Worm (Caenorhabditis elegans) whole organism, L4 larva: ENCODE results near the gene lrch-1.

Experiments used
- F37D6.2 ChIP-seq: sonication (generic microtip); optimal IDR thresholded peaks from 2 replicates; lab custom pipeline; 2016; ENCODE audit warnings: mild to moderate bottlenecking, missing genetic modification characterization, missing compliant biosample characterization
- R02D3.7 ChIP-seq: fragments of 150-350 bp; sonication (generic microtip); optimal IDR thresholded peaks from 3 replicates; lab custom pipeline; 2014; ENCODE audit warnings: missing biosample characterization, missing genetic modification characterization
- ZK546.5 ChIP-seq, 2 experiments: sonication (generic microtip); optimal IDR thresholded peaks; 2 replicates each; lab custom pipeline; 2017; ENCODE audit warnings: missing biosample characterization in 2 of 2, missing genetic modification characterization in 2 of 2
- aha-1 ChIP-seq: fragments of 150-350 bp; peaks from one replicate; lab custom pipeline; 2014; ENCODE audit warnings: missing biosample characterization, missing genetic modification characterization
- ama-1 ChIP-seq: fragments of 150-350 bp; optimal IDR thresholded peaks from 2 replicates; lab custom pipeline; 2014; ENCODE audit warnings: inconsistent platforms, mixed read lengths
- ceh-20 ChIP-seq: fragments of 200-800 bp; sonication (Bioruptor generic); IDR thresholded peaks from 2 replicates; pipeline ENCODE4 v1.3.6; 2022; ENCODE audit warnings: missing genetic modification reagents, missing genetic modification characterization, missing compliant biosample characterization
- ceh-28 ChIP-seq: fragments of 150-350 bp; optimal IDR thresholded peaks from 2 replicates; lab custom pipeline; 2014; ENCODE audit warnings: missing biosample characterization, missing genetic modification reagents, missing genetic modification characterization
- ceh-32 ChIP-seq: sonication (generic microtip); optimal IDR thresholded peaks from 2 replicates; lab custom pipeline; 2016; ENCODE audit warnings: mild to moderate bottlenecking, missing genetic modification characterization, missing compliant biosample characterization; ENCODE audit not compliant: poor library complexity
- ceh-62 ChIP-seq: sonication (generic microtip); optimal IDR thresholded peaks from 2 replicates; lab custom pipeline; 2017; ENCODE audit warnings: missing biosample characterization, missing genetic modification characterization
- ces-1 ChIP-seq: fragments of 150-350 bp; sonication (generic microtip); optimal IDR thresholded peaks from 4 replicates; lab custom pipeline; 2014; ENCODE audit warnings: missing biosample characterization, missing genetic modification reagents, missing genetic modification characterization
- ctbp-1 ChIP-seq: fragments of 200-800 bp; sonication (Bioruptor generic); IDR thresholded peaks from 2 replicates; pipeline ENCODE4 v1.3.6; 2022; ENCODE audit warnings: missing genetic modification reagents, missing genetic modification characterization, missing compliant biosample characterization
- daf-16 ChIP-seq, 3 experiments: sonication (generic microtip); optimal IDR thresholded peaks; 2 replicates each; lab custom pipeline; 2016 to 2017; ENCODE audit warnings: missing genetic modification characterization in 3 of 3, missing genetic modification reagents in 3 of 3, mild to moderate bottlenecking in 2 of 3, missing compliant biosample characterization in 2 of 3, missing biosample characterization in 1 of 3, moderate library complexity in 1 of 3
- daf-8 ChIP-seq: fragments of 200-800 bp; sonication (Bioruptor generic); IDR thresholded peaks from 2 replicates; pipeline ENCODE4 v1.3.6; 2022; ENCODE audit warnings: missing genetic modification characterization, missing compliant biosample characterization
- dmd-9 ChIP-seq: fragments of 200-800 bp; sonication (Bioruptor generic); IDR thresholded peaks from 2 replicates; pipeline ENCODE4 v1.3.6; 2022; ENCODE audit warnings: missing genetic modification reagents, missing genetic modification characterization, missing compliant biosample characterization
- dve-1 ChIP-seq: sonication (generic microtip); optimal IDR thresholded peaks from 2 replicates; lab custom pipeline; 2017; ENCODE audit warnings: antibody characterized with exemption, mild to moderate bottlenecking, missing genetic modification characterization, missing compliant biosample characterization; ENCODE audit not compliant: insufficient read depth
- fos-1 ChIP-seq: fragments of 150-350 bp; optimal IDR thresholded peaks from 2 replicates; lab custom pipeline; 2014; ENCODE audit warnings: missing biosample characterization, missing genetic modification characterization
- hif-1 ChIP-seq, 2 experiments: sonication (generic microtip); optimal IDR thresholded peaks; 2 replicates each; lab custom pipeline; 2016 to 2017; ENCODE audit warnings: missing compliant biosample characterization in 2 of 2, missing genetic modification characterization in 2 of 2, missing genetic modification reagents in 2 of 2, missing genotype in 2 of 2, mild to moderate bottlenecking in 1 of 2
- hlh-11 ChIP-seq: fragments of 200-800 bp; sonication (Bioruptor generic); optimal IDR thresholded peaks from 2 replicates; lab custom pipeline; 2018; ENCODE audit warnings: mild to moderate bottlenecking, missing genetic modification characterization, missing compliant biosample characterization
- hlh-30 ChIP-seq: sonication (generic microtip); optimal IDR thresholded peaks from 2 replicates; lab custom pipeline; 2017; ENCODE audit warnings: antibody characterized with exemption, mild to moderate bottlenecking, missing genetic modification characterization, missing compliant biosample characterization; ENCODE audit not compliant: insufficient read depth
- hmg-1.1 ChIP-seq: fragments of 200-800 bp; sonication (Bioruptor generic); IDR thresholded peaks from 2 replicates; pipeline ENCODE4 v1.3.6; 2022; ENCODE audit warnings: missing genetic modification reagents, missing genetic modification characterization, missing compliant biosample characterization
- jun-1 ChIP-seq: fragments of 150-350 bp; optimal IDR thresholded peaks from 2 replicates; lab custom pipeline; 2014; ENCODE audit warnings: missing biosample characterization, missing genetic modification reagents, missing genetic modification characterization
- lin-15B ChIP-seq: fragments of 150-350 bp; sonication (generic microtip); optimal IDR thresholded peaks from 3 replicates; lab custom pipeline; 2014; ENCODE audit warnings: missing biosample characterization, missing genetic modification characterization
- lsy-2 ChIP-seq, 2 experiments: fragments of 150-350 bp in 1 of 2; sonication (generic microtip) in 1 of 2; optimal IDR thresholded peaks; 2 replicates each; lab custom pipeline; 2014 to 2017; ENCODE audit warnings: missing biosample characterization in 2 of 2, missing genetic modification characterization in 2 of 2
- mdl-1 ChIP-seq, 2 experiments: fragments of 150-350 bp in 1 of 2; sonication (generic microtip) in 1 of 2; optimal IDR thresholded peaks; 2 replicates each; lab custom pipeline; 2014 to 2017; ENCODE audit warnings: missing biosample characterization in 2 of 2, missing genetic modification characterization in 2 of 2
- mep-1 ChIP-seq: fragments of 150-350 bp; sonication (generic microtip); optimal IDR thresholded peaks from 3 replicates; lab custom pipeline; 2014; ENCODE audit warnings: missing biosample characterization, missing genetic modification characterization
- mxl-3 ChIP-seq: fragments of 200-800 bp; sonication (Bioruptor generic); optimal IDR thresholded peaks from 2 replicates; lab custom pipeline; 2018; ENCODE audit warnings: mild to moderate bottlenecking, missing genetic modification characterization, missing compliant biosample characterization
- nhr-10 ChIP-seq: fragments of 150-350 bp; optimal IDR thresholded peaks from 2 replicates; lab custom pipeline; 2014; ENCODE audit warnings: missing biosample characterization, missing genetic modification characterization
- nhr-111 ChIP-seq: fragments of 200-800 bp; sonication (Bioruptor generic); optimal IDR thresholded peaks from 2 replicates; lab custom pipeline; 2018; ENCODE audit warnings: mild to moderate bottlenecking, missing genetic modification characterization, missing compliant biosample characterization
- nhr-28 ChIP-seq: fragments of 150-350 bp; optimal IDR thresholded peaks from 2 replicates; lab custom pipeline; 2014; ENCODE audit warnings: missing biosample characterization, missing genetic modification characterization
- nhr-48 ChIP-seq: sonication (generic microtip); optimal IDR thresholded peaks from 2 replicates; lab custom pipeline; 2016; ENCODE audit warnings: mild to moderate bottlenecking, missing genetic modification characterization, missing compliant biosample characterization
- nhr-6 ChIP-seq: fragments of 150-350 bp; optimal IDR thresholded peaks from 2 replicates; lab custom pipeline; 2014; ENCODE audit warnings: missing biosample characterization, missing genetic modification characterization
- nhr-76 ChIP-seq: fragments of 150-350 bp; optimal IDR thresholded peaks from 2 replicates; lab custom pipeline; 2014; ENCODE audit warnings: missing biosample characterization, missing genetic modification characterization
- nhr-77 ChIP-seq: fragments of 150-350 bp; optimal IDR thresholded peaks from 2 replicates; lab custom pipeline; 2014; ENCODE audit warnings: missing biosample characterization, missing genetic modification characterization
- pqm-1 ChIP-seq: sonication (generic microtip); optimal IDR thresholded peaks from 2 replicates; lab custom pipeline; 2017; ENCODE audit warnings: missing biosample characterization, missing genetic modification characterization
- saeg-2 ChIP-seq: fragments of 200-800 bp; sonication (Bioruptor generic); IDR thresholded peaks from 2 replicates; pipeline ENCODE4 v1.3.6; 2022; ENCODE audit warnings: missing genetic modification reagents, missing genetic modification characterization, missing compliant biosample characterization
- unc-130 ChIP-seq: sonication (generic microtip); optimal IDR thresholded peaks from 2 replicates; lab custom pipeline; 2016; ENCODE audit warnings: missing genetic modification reagents, missing genetic modification characterization, missing compliant biosample characterization
- unc-39 ChIP-seq: sonication (generic microtip); optimal IDR thresholded peaks from 2 replicates; lab custom pipeline; 2017; ENCODE audit warnings: missing biosample characterization, missing genetic modification characterization
- unc-62 ChIP-seq, 3 experiments: fragments of 150-350 bp in 1 of 3; sonication (generic microtip); optimal IDR thresholded peaks in 2 of 3; peaks in 1 of 3; 1 replicate in 1 of 3; 2 replicates in 2 of 3; lab custom pipeline; 2014 to 2017; ENCODE audit warnings: missing biosample characterization in 3 of 3, missing genetic modification characterization in 3 of 3, missing genetic modification reagents in 3 of 3, missing genotype in 1 of 3
- zfp-2 ChIP-seq: sonication (generic microtip); optimal IDR thresholded peaks from 2 replicates; lab custom pipeline; 2016; ENCODE audit warnings: mild to moderate bottlenecking, missing genetic modification characterization, missing compliant biosample characterization
- zfp-3 ChIP-seq: fragments of 200-800 bp; sonication (Bioruptor generic); conservative IDR thresholded peaks from 2 replicates; pipeline ENCODE4 v1.3.6; 2022; ENCODE audit warnings: missing genetic modification reagents, missing genetic modification characterization, missing compliant biosample characterization
- zip-2 ChIP-seq: fragments of 150-350 bp; optimal IDR thresholded peaks from 2 replicates; lab custom pipeline; 2014; ENCODE audit warnings: missing biosample characterization, missing genetic modification characterization
- ztf-11 ChIP-seq: fragments of 150-350 bp; optimal IDR thresholded peaks from 2 replicates; lab custom pipeline; 2014; ENCODE audit warnings: missing biosample characterization, missing genetic modification characterization
- ztf-7 ChIP-seq: fragments of 150-350 bp; optimal IDR thresholded peaks from 2 replicates; lab custom pipeline; 2014; ENCODE audit warnings: missing biosample characterization, missing genetic modification characterization

Gene lrch-1

ce11 chrX:6247013-6247412 is 30.6 kb upstream of the lrch-1 start:
- TF ChIP-seq ama-1 (lab: Kevin White, UChicago) (no peak), unc-39 (tag; lab: Kevin White, UChicago) (no peak), lin-15B (no peak), zfp-3 (no peak), ZK546.5 (tag; optimal IDR thresholded peaks at IDR 0.05; lab: Kevin White, UChicago) (no peak), fos-1 (no peak), pqm-1 (tag; lab: Kevin White, UChicago) (no peak), daf-8 (GFP tag; lab: Robert Waterston, UW) (no peak), R02D3.7 (tag; lab: Kevin White, UChicago) (no peak), hif-1 (tag; optimal IDR thresholded peaks at IDR 0.05; lab: Kevin White, UChicago) (no peak), ceh-20 (GFP tag; lab: Robert Waterston, UW) (no peak), ceh-32 (tag; lab: Kevin White, UChicago) (no peak)

- TF ChIP-seq nhr-48 (no peak), nhr-111 (GFP tag; lab: Kevin White, UChicago) (no peak), ceh-62 (no peak), lsy-2 (tag; optimal IDR thresholded peaks at IDR 0.05; lab: Kevin White, UChicago) (peak in 1 of 2 experiments; percentile 12), zfp-3 (no peak), nhr-6 (tag; lab: Kevin White, UChicago) (peak; percentile 13), ztf-11 (tag; lab: Kevin White, UChicago) (no peak), dve-1 (tag; lab: Kevin White, UChicago) (peak; percentile 41), jun-1 (tag; lab: Kevin White, UChicago) (no peak), ztf-7 (tag; lab: Kevin White, UChicago) (no peak), aha-1 (tag; lab: Kevin White, UChicago) (peak; percentile 73), daf-16 (GFP tag; optimal IDR thresholded peaks at IDR 0.05; lab: Kevin White, UChicago) (no peak), daf-16 (tag; optimal IDR thresholded peaks at IDR 0.05; lab: Kevin White, UChicago) (peak; percentile 2)
Observed at ce11 chrX:6245499-6245898, 29.0 kb upstream of the lrch-1 start.

ce11 chrX:6240640-6241033 is 24.2 kb upstream of the lrch-1 start, which contains the start of gene got-2.2:
Gene got-2.2, plus strand, starts transcription at chrX:6240983.
- TF ChIP-seq daf-16 (GFP tag; optimal IDR thresholded peaks at IDR 0.05; lab: Kevin White, UChicago) (no peak), daf-16 (tag; optimal IDR thresholded peaks at IDR 0.05; lab: Kevin White, UChicago) (peak; percentile 54), nhr-10 (peak; percentile 24), nhr-6 (tag; lab: Kevin White, UChicago) (no peak), ztf-7 (tag; lab: Kevin White, UChicago) (no peak), hlh-30 (peak; percentile 42), nhr-28 (tag; lab: Kevin White, UChicago) (peak; percentile 66), F37D6.2 (tag; lab: Kevin White, UChicago) (no peak), ces-1 (no peak), aha-1 (tag; lab: Kevin White, UChicago) (peak; percentile 65), ctbp-1 (GFP tag; lab: Robert Waterston, UW) (no peak), nhr-77 (peak; percentile 21), mdl-1 (tag; optimal IDR thresholded peaks at IDR 0.05; lab: Kevin White, UChicago) (peak in 1 of 2 experiments; percentile 44), hlh-11 (tag; lab: Kevin White, UChicago) (peak; percentile 13), zfp-2 (tag; lab: Kevin White, UChicago) (no peak), dmd-9 (GFP tag; lab: Robert Waterston, UW) (no peak), dve-1 (tag; lab: Kevin White, UChicago) (peak; percentile 63)

ce11 chrX:6239927-6240639 is 23.6 kb upstream of the lrch-1 start:
- TF ChIP-seq mep-1 (tag; lab: Kevin White, UChicago) (peak; percentile 3), nhr-6 (tag; lab: Kevin White, UChicago) (no peak), zip-2 (tag; lab: Kevin White, UChicago) (no peak), hif-1 (tag; optimal IDR thresholded peaks at IDR 0.05; lab: Kevin White, UChicago) (peak in 1 of 2 experiments; percentile 53), daf-16 (GFP tag; optimal IDR thresholded peaks at IDR 0.05; lab: Kevin White, UChicago) (peak in 1 of 2 experiments; percentile 67), daf-16 (tag; optimal IDR thresholded peaks at IDR 0.05; lab: Kevin White, UChicago) (no peak), unc-62 (GFP tag; optimal IDR thresholded peaks at IDR 0.05 in 1 of 2; lab: Kevin White, UChicago) (no peak), unc-62 (tag; optimal IDR thresholded peaks at IDR 0.05; lab: Kevin White, UChicago) (no peak), hlh-11 (tag; lab: Kevin White, UChicago) (peak; percentile 51), F37D6.2 (tag; lab: Kevin White, UChicago) (peak; percentile 10), mdl-1 (tag; optimal IDR thresholded peaks at IDR 0.05; lab: Kevin White, UChicago) (peak in 1 of 2 experiments; percentile 56), unc-130 (GFP tag; lab: Kevin White, UChicago) (no peak), ctbp-1 (GFP tag; lab: Robert Waterston, UW) (no peak), mxl-3 (GFP tag; lab: Kevin White, UChicago) (peak; percentile 96), lsy-2 (tag; optimal IDR thresholded peaks at IDR 0.05; lab: Kevin White, UChicago) (peak in 1 of 2 experiments; percentile 19), hmg-1.1 (GFP tag; lab: Robert Waterston, UW) (peak; percentile 53; the same call in 1 of the 2 replicates), ceh-28 (no peak), saeg-2 (GFP tag; lab: Robert Waterston, UW) (no peak), nhr-76 (no peak)
